Fruit fly (Drosophila melanogaster) whole organism, embryonic: ENCODE measurements around the gene pont.

ENCODE experiments used
- Bgb ChIP-seq: fragments of 200-800 bp; sonication (Bioruptor generic); IDR thresholded peaks from 2 replicates; pipeline ENCODE4 v1.3.6; 2022; ENCODE audit warnings: missing biosample characterization, missing genetic modification characterization; ENCODE audit not compliant: partially characterized antibody
- CG10147 ChIP-seq: fragments of 200-800 bp; sonication (Bioruptor generic); optimal IDR thresholded peaks from 2 replicates; lab custom pipeline; 2019; ENCODE audit warnings: missing biosample characterization, mild to moderate bottlenecking, missing genetic modification characterization, moderate library complexity
- CG10366 ChIP-seq: fragments of 200-800 bp; sonication (Bioruptor generic); IDR thresholded peaks from 2 replicates; pipeline ENCODE4 v1.3.6; 2022; ENCODE audit warnings: missing biosample characterization, missing genetic modification characterization
- CG10431 ChIP-seq: fragments of 200-800 bp; sonication (Bioruptor generic); optimal IDR thresholded peaks from 3 replicates; lab custom pipeline; 2018; ENCODE audit warnings: missing biosample characterization, mild to moderate bottlenecking, missing genetic modification characterization
- CG11695 ChIP-seq: fragments of 200-800 bp; sonication (Bioruptor generic); IDR thresholded peaks from 3 replicates; pipeline ENCODE4 v1.3.6; 2022; ENCODE audit warnings: missing biosample characterization, missing genetic modification characterization
- CG12942 ChIP-seq: fragments of 200-800 bp; sonication (Bioruptor generic); optimal IDR thresholded peaks from 3 replicates; lab custom pipeline; 2016; ENCODE audit warnings: missing biosample characterization, missing genetic modification characterization
- CG13775 ChIP-seq: fragments of 200-800 bp; sonication (Bioruptor generic); optimal IDR thresholded peaks from 3 replicates; lab custom pipeline; 2017; ENCODE audit warnings: missing biosample characterization, mild to moderate bottlenecking, missing genetic modification characterization
- CG13894 ChIP-seq: fragments of 200-800 bp; sonication (Bioruptor generic); optimal IDR thresholded peaks from 3 replicates; lab custom pipeline; 2018; ENCODE audit warnings: missing biosample characterization, mild to moderate bottlenecking, missing genetic modification characterization, moderate library complexity
- CG14050 ChIP-seq: fragments of 200-800 bp; sonication (Bioruptor generic); IDR thresholded peaks from 3 replicates; pipeline ENCODE4 v1.3.6; 2022; ENCODE audit warnings: missing biosample characterization, missing genetic modification characterization
- CG14860 ChIP-seq: fragments of 200-800 bp; sonication (Bioruptor generic); IDR thresholded peaks from 3 replicates; pipeline ENCODE4 v1.3.6; 2022; ENCODE audit warnings: missing biosample characterization, missing genetic modification characterization; ENCODE audit not compliant: partially characterized antibody
- CG15696 ChIP-seq: fragments of 200-800 bp; sonication (Bioruptor generic); optimal IDR thresholded peaks from 2 replicates; lab custom pipeline; 2019; ENCODE audit warnings: missing biosample characterization, mild to moderate bottlenecking, missing genetic modification characterization, moderate library complexity
- CG17361 ChIP-seq: fragments of 200-800 bp; sonication (Bioruptor generic); IDR thresholded peaks from 3 replicates; pipeline ENCODE4 v1.3.6; 2022; ENCODE audit warnings: missing biosample characterization, missing genetic modification characterization
- CG1832 ChIP-seq: fragments of 200-800 bp; sonication (Bioruptor generic); optimal IDR thresholded peaks from 2 replicates; lab custom pipeline; 2017; ENCODE audit warnings: missing biosample characterization, mild to moderate bottlenecking, missing genetic modification characterization, inconsistent platforms
- CG2202 ChIP-seq: fragments of 200-800 bp; sonication (Bioruptor generic); optimal IDR thresholded peaks from 2 replicates; lab custom pipeline; 2018; ENCODE audit warnings: missing biosample characterization, mild to moderate bottlenecking, missing genetic modification characterization
- CG34422 ChIP-seq: fragments of 200-800 bp; sonication (Bioruptor generic); IDR thresholded peaks from 3 replicates; pipeline ENCODE4 v1.3.6; 2022; ENCODE audit warnings: missing biosample characterization, missing genetic modification characterization
- CG4404 ChIP-seq: fragments of 200-800 bp; sonication (Bioruptor generic); IDR thresholded peaks from 2 replicates; pipeline ENCODE4 v1.3.6; 2022; ENCODE audit warnings: missing biosample characterization, missing genetic modification characterization
- CG4424 ChIP-seq: fragments of 200-800 bp; sonication (Bioruptor generic); optimal IDR thresholded peaks from 3 replicates; lab custom pipeline; 2016; ENCODE audit warnings: missing biosample characterization, missing genetic modification characterization
- CG5180 ChIP-seq: fragments of 200-800 bp; sonication (Bioruptor generic); optimal IDR thresholded peaks from 3 replicates; lab custom pipeline; 2017; ENCODE audit warnings: missing biosample characterization, missing genetic modification characterization, mild to moderate bottlenecking, moderate library complexity, missing genetic modification reagents
- CG6854 ChIP-seq: fragments of 200-800 bp; sonication (Bioruptor generic); optimal IDR thresholded peaks from 3 replicates; lab custom pipeline; 2017; ENCODE audit warnings: missing biosample characterization, mild to moderate bottlenecking, missing genetic modification characterization
- CG7987 ChIP-seq: fragments of 200-800 bp; sonication (Bioruptor generic); optimal IDR thresholded peaks from 2 replicates; lab custom pipeline; 2018; ENCODE audit warnings: missing biosample characterization, mild to moderate bottlenecking, missing genetic modification characterization, moderate library complexity
- CG8388 ChIP-seq: fragments of 200-800 bp; sonication (Bioruptor generic); optimal IDR thresholded peaks from 2 replicates; lab custom pipeline; 2019; ENCODE audit warnings: missing biosample characterization, mild to moderate bottlenecking, missing genetic modification characterization, moderate library complexity
- CG8924 ChIP-seq: fragments of 200-800 bp; optimal IDR thresholded peaks from 3 replicates; lab custom pipeline; 2019; ENCODE audit warnings: missing biosample characterization, mild to moderate bottlenecking, missing genetic modification characterization, moderate library complexity
- D19B ChIP-seq: fragments of 200-800 bp; sonication (Bioruptor generic); optimal IDR thresholded peaks from 2 replicates; lab custom pipeline; 2017; ENCODE audit warnings: missing biosample characterization, mild to moderate bottlenecking, missing genetic modification characterization
- Dad ChIP-seq: fragments of 200-800 bp; sonication (Bioruptor generic); optimal IDR thresholded peaks from 3 replicates; lab custom pipeline; 2016; ENCODE audit warnings: missing biosample characterization, missing genetic modification characterization
- Elba2 ChIP-seq: fragments of 200-800 bp; sonication (Bioruptor generic); optimal IDR thresholded peaks from 3 replicates; lab custom pipeline; 2016; ENCODE audit warnings: missing biosample characterization, missing genetic modification characterization
- Ets65A ChIP-seq: fragments of 200-800 bp; sonication (Bioruptor generic); peaks from one replicate; lab custom pipeline; 2016; ENCODE audit warnings: missing biosample characterization, missing genetic modification characterization
- HLH54F ChIP-seq: fragments of 200-800 bp; sonication (Bioruptor generic); optimal IDR thresholded peaks from 3 replicates; lab custom pipeline; 2016; ENCODE audit warnings: missing biosample characterization, missing genetic modification characterization
- Lim3 ChIP-seq: fragments of 200-800 bp; sonication (Bioruptor generic); IDR thresholded peaks from 2 replicates; pipeline ENCODE4 v1.3.6; 2022; ENCODE audit warnings: missing biosample characterization, missing genetic modification characterization
- Optix ChIP-seq: fragments of 200-800 bp; sonication (Bioruptor generic); IDR thresholded peaks from 3 replicates; pipeline ENCODE4 v1.3.6; 2022; ENCODE audit warnings: missing biosample characterization, missing genetic modification characterization
- Side ChIP-seq: fragments of 200-800 bp; sonication (Bioruptor generic); optimal IDR thresholded peaks from 2 replicates; lab custom pipeline; 2016; ENCODE audit warnings: missing biosample characterization, missing genetic modification characterization
- Stat92E ChIP-seq, 3 experiments: fragments of >200 bp in 2 of 3; fragments of 200-800 bp in 1 of 3; sonication (Bioruptor generic) in 1 of 3; optimal IDR thresholded peaks; 2 replicates each; lab custom pipeline; 2017 to 2019; ENCODE audit warnings: missing biosample characterization in 3 of 3, missing genetic modification characterization in 3 of 3, mild to moderate bottlenecking in 1 of 3, moderate library complexity in 1 of 3
- TFAM ChIP-seq: fragments of 200-800 bp; sonication (Bioruptor generic); optimal IDR thresholded peaks from 2 replicates; lab custom pipeline; 2017; ENCODE audit warnings: missing biosample characterization, missing genetic modification characterization, inconsistent platforms
- Taf1 ChIP-seq: fragments of 200-800 bp; sonication (Bioruptor generic); IDR thresholded peaks from 2 replicates; pipeline ENCODE4 v1.3.6; 2022; ENCODE audit warnings: missing biosample characterization, missing genetic modification characterization
- bab2 ChIP-seq: fragments of 200-800 bp; sonication (Bioruptor generic); optimal IDR thresholded peaks from 2 replicates; lab custom pipeline; 2016; ENCODE audit warnings: missing biosample characterization, missing genetic modification characterization
- cas ChIP-seq: fragments of 200-800 bp; sonication (Bioruptor generic); IDR thresholded peaks from 2 replicates; pipeline ENCODE4 v1.3.6; 2022; ENCODE audit warnings: missing biosample characterization, missing genetic modification characterization
- chm ChIP-seq: fragments of 200-800 bp; sonication (Bioruptor generic); IDR thresholded peaks from 2 replicates; pipeline ENCODE4 v1.3.6; 2022; ENCODE audit warnings: missing biosample characterization, missing genetic modification characterization
- crc ChIP-seq: fragments of 200-800 bp; sonication (Bioruptor generic); optimal IDR thresholded peaks from 2 replicates; lab custom pipeline; 2016; ENCODE audit warnings: missing biosample characterization, missing genetic modification characterization
- danr ChIP-seq: fragments of 200-800 bp; sonication (Bioruptor generic); IDR thresholded peaks from 2 replicates; pipeline ENCODE4 v1.3.6; 2022; ENCODE audit warnings: missing biosample characterization, missing genetic modification characterization
- fru ChIP-seq: fragments of >200 bp; optimal IDR thresholded peaks from 2 replicates; lab custom pipeline; 2017
- grn ChIP-seq: fragments of 200-800 bp; sonication (Bioruptor generic); optimal IDR thresholded peaks from 3 replicates; lab custom pipeline; 2017; ENCODE audit warnings: missing biosample characterization, missing genetic modification characterization
- gt ChIP-seq: fragments of 200-800 bp; sonication (Bioruptor generic); IDR thresholded peaks from 2 replicates; pipeline ENCODE4 v1.3.6; 2022; ENCODE audit warnings: missing biosample characterization, missing genetic modification characterization
- ham ChIP-seq: fragments of 200-800 bp; sonication (Bioruptor generic); IDR thresholded peaks from 2 replicates; pipeline ENCODE4 v1.3.6; 2022; ENCODE audit warnings: missing biosample characterization, missing genetic modification characterization
- her ChIP-seq: fragments of 200-800 bp; sonication (Bioruptor generic); optimal IDR thresholded peaks from 2 replicates; lab custom pipeline; 2016; ENCODE audit warnings: missing biosample characterization, missing genetic modification characterization
- hth ChIP-seq: fragments of >200 bp; optimal IDR thresholded peaks from 2 replicates; lab custom pipeline; 2017; ENCODE audit warnings: inconsistent platforms
- kni ChIP-seq: fragments of 200-800 bp; sonication (Bioruptor generic); optimal IDR thresholded peaks from 3 replicates; lab custom pipeline; 2017; ENCODE audit warnings: mild to moderate bottlenecking, missing biosample characterization, missing genetic modification reagents, missing genetic modification characterization
- knrl ChIP-seq: fragments of 200-800 bp; sonication (Bioruptor generic); IDR thresholded peaks from 3 replicates; pipeline ENCODE4 v1.3.6; 2022; ENCODE audit warnings: missing biosample characterization, missing genetic modification characterization; ENCODE audit not compliant: partially characterized antibody
- luna ChIP-seq: fragments of 200-800 bp; sonication (Bioruptor generic); optimal IDR thresholded peaks from 2 replicates; lab custom pipeline; 2016; ENCODE audit warnings: missing biosample characterization, missing genetic modification characterization
- nerfin-2 ChIP-seq: fragments of 200-800 bp; sonication (Bioruptor generic); IDR thresholded peaks from 2 replicates; pipeline ENCODE4 v1.3.6; 2022; ENCODE audit warnings: missing biosample characterization, missing genetic modification characterization; ENCODE audit not compliant: partially characterized antibody
- pita ChIP-seq: fragments of 200-800 bp; sonication (Bioruptor generic); optimal IDR thresholded peaks from 2 replicates; lab custom pipeline; 2017; ENCODE audit warnings: missing biosample characterization, mild to moderate bottlenecking, missing genetic modification characterization
- prd ChIP-seq, 3 experiments: fragments of >200 bp in 2 of 3; fragments of 200-800 bp in 1 of 3; sonication (Bioruptor generic) in 1 of 3; optimal IDR thresholded peaks in 2 of 3; IDR thresholded peaks in 1 of 3; 2 replicates in 2 of 3; 3 replicates in 1 of 3; pipeline versions ENCODE4 v1.3.6 to Lab custom; 2017 to 2022; ENCODE audit warnings: missing biosample characterization in 1 of 3, missing genetic modification characterization in 1 of 3
- vnd ChIP-seq: fragments of 200-800 bp; sonication (Bioruptor generic); IDR thresholded peaks from 3 replicates; pipeline ENCODE4 v1.3.6; 2022; ENCODE audit warnings: missing biosample characterization, missing genetic modification characterization; ENCODE audit not compliant: partially characterized antibody

The pont gene

DNA sequence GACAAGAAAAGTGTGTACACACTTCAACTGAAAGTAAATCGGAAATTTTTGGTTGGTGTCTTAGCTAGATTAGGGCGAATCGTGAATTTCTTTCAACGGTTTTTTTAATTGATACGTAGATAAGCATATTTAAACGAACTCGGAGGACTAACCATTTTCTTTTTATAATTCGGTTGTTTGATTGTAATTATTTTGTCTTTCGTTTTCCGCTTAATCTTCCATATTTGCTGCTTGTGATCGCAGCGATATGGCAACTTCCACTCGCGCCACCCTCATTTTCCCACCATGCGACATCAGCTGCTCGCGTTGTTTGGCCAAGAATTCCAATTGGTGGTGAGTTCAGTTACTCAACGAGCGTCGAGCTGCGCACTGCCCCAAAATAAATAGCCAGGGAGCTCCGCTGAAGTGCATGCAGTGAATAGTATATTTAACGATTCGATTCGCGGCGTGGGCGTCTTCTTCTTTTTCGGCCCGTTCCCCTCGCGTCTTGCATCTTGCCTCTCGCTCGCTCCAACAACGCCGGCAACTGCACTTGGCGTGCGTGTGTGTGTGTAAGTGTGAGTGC lies 2.1 kb downstream of the pont start, which contains the start of gene Nuak (continued):
- TF ChIP-seq CG5180 (GFP tag; lab: Kevin White, UChicago) = peak; percentile 57
- TF ChIP-seq ham = no peak
- peak; percentile 90 for TF ChIP-seq CG13775 (GFP tag; lab: Kevin White, UChicago)
- TF ChIP-seq cas (GFP tag; lab: Robert Waterston, UW) = no peak
- TF ChIP-seq Stat92E (GFP tag; optimal IDR thresholded peaks at IDR 0.05; lab: Kevin White, UChicago) = peak in 1 of 3 experiments; percentile 81
- peak; percentile 37 for TF ChIP-seq D19B
- TF ChIP-seq Elba2 (GFP tag; lab: Kevin White, UChicago) = peak; percentile 97
- TF ChIP-seq CG17361 (GFP tag; lab: Robert Waterston, UW) = no peak
- no peak for TF ChIP-seq CG6854 (GFP tag; lab: Kevin White, UChicago)
- TF ChIP-seq CG8388 = peak; percentile 69
- no peak for TF ChIP-seq gt (GFP tag; lab: Robert Waterston, UW)
- no peak for TF ChIP-seq nerfin-2 (GFP tag; lab: Robert Waterston, UW)
- TF ChIP-seq crc (GFP tag; lab: Kevin White, UChicago) = peak; percentile 90
- peak; percentile 89 for TF ChIP-seq CG13894 (tag; lab: Kevin White, UChicago)
- TF ChIP-seq fru = no peak
- no peak for TF ChIP-seq TFAM
- peak; percentile 42 for TF ChIP-seq CG10431
- no peak for TF ChIP-seq CG14050 (GFP tag; lab: Robert Waterston, UW)
- peak; percentile 95 for TF ChIP-seq luna (GFP tag; lab: Kevin White, UChicago)
- peak; percentile 90 for TF ChIP-seq Dad (GFP tag; lab: Kevin White, UChicago)
- no peak for TF ChIP-seq CG10366 (GFP tag; lab: Robert Waterston, UW)
- TF ChIP-seq her (GFP tag; lab: Kevin White, UChicago) = peak; percentile 93
- no peak for TF ChIP-seq Bgb
- TF ChIP-seq knrl (GFP tag; lab: Robert Waterston, UW) = no peak
- peak; percentile 68 for TF ChIP-seq pita
- no peak for TF ChIP-seq danr (GFP tag; lab: Robert Waterston, UW)
- TF ChIP-seq kni (GFP tag; lab: Kevin White, UChicago) = peak; percentile 22
- TF ChIP-seq CG2202 = peak; percentile 37
- peak; percentile 79 for TF ChIP-seq CG7987
- TF ChIP-seq Lim3 = no peak
- no peak for TF ChIP-seq CG34422
- no peak for TF ChIP-seq prd (optimal IDR thresholded peaks at IDR 0.05; lab: Kevin White, UChicago)
- no peak for TF ChIP-seq prd (GFP tag; IDR thresholded peaks at IDR 0.05; lab: Robert Waterston, UW)
- peak; percentile 91 for TF ChIP-seq Side
- TF ChIP-seq vnd (GFP tag; lab: Robert Waterston, UW) = no peak
- peak; percentile 72 for TF ChIP-seq CG8924
- TF ChIP-seq CG10147 (GFP tag; lab: Kevin White, UChicago) = peak; percentile 82
- no peak for TF ChIP-seq chm (GFP tag; lab: Robert Waterston, UW)
- TF ChIP-seq hth (lab: Kevin White, UChicago) = no peak
- TF ChIP-seq CG11695 = no peak
- no peak for TF ChIP-seq Taf1 (GFP tag; lab: Robert Waterston, UW)
- TF ChIP-seq bab2 (GFP tag; lab: Kevin White, UChicago) = peak; percentile 99
- TF ChIP-seq Optix = no peak
- peak; percentile 99 for TF ChIP-seq Ets65A (GFP tag; lab: Kevin White, UChicago)
- TF ChIP-seq CG14860 (GFP tag; lab: Robert Waterston, UW) = no peak
- TF ChIP-seq CG4404 (GFP tag; lab: Robert Waterston, UW) = no peak
- TF ChIP-seq CG1832 (GFP tag; lab: Kevin White, UChicago) = peak; percentile 76
- TF ChIP-seq CG12942 (GFP tag; lab: Kevin White, UChicago) = peak; percentile 87
- peak; percentile 79 for TF ChIP-seq CG15696 (tag; lab: Kevin White, UChicago)
- peak; percentile 76 for TF ChIP-seq grn
- peak; percentile 96 for TF ChIP-seq HLH54F
- peak; percentile 85 for TF ChIP-seq CG4424
